Fruit fly (Drosophila melanogaster): ENCODE results near the gene Hers.

Hers gene

DNA sequence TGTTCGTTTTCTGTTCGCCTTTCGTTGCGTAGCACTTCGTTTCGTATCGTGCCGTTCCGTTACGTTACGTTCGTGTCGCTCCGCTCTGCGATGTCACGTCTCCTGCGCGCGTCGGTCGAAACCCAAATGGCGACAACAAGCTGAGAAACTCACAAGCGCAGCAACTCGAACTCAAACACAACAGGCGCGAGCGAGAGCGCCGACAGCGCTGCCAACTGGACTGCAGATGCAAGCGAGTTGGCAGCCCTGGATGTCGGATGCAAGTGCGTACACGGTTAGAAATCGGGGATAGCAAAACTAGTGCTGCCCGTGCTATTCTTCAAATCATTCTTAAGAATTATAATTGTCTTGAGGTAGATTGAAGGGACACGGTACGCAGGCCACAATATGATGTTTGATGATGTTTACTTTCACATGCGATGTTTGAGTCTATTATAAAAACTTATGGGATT is 17.6 kb upstream of the Hers start (continued):
- TF ChIP-seq mld (GFP tag; IDR thresholded peaks at IDR 0.05; ENCODE audit: partially characterized antibody) (0 out of 3 replicates have a peak, but pooled peaks have one; percentile 58), hb (GFP tag; IDR thresholded peaks at IDR 0.05; ENCODE audit: partially characterized antibody) (no peak), Dp (GFP tag; optimal IDR thresholded peaks at IDR 0.05) (peak; percentile 42), Bdp1 (GFP tag; optimal IDR thresholded peaks at IDR 0.05) (peak; percentile 60), br (optimal IDR thresholded peaks at IDR 0.05) (no peak), CG1529 (GFP tag; optimal IDR thresholded peaks at IDR 0.05) (peak; percentile 59), jigr1 (GFP tag; IDR thresholded peaks at IDR 0.05) (no peak), Eip74EF (GFP tag; optimal IDR thresholded peaks at IDR 0.05) (no peak), CG7372 (GFP tag; IDR thresholded peaks at IDR 0.05) (peak; percentile 69), CG10321 (GFP tag; IDR thresholded peaks at IDR 0.05) (peak; percentile 48; the same call in 1 of the 2 replicates), vnd (GFP tag; IDR thresholded peaks at IDR 0.05; ENCODE audit: partially characterized antibody) (no peak), Gug (GFP tag; IDR thresholded peaks at IDR 0.05) (peak; percentile 76; the same call in 3 of the 4 replicates), tx (GFP tag; optimal IDR thresholded peaks at IDR 0.05) (peak; percentile 72), Nf-YA (GFP tag; IDR thresholded peaks at IDR 0.05) (0 out of 2 replicates have a peak, but pooled peaks have one; percentile 50), Sin3A (optimal IDR thresholded peaks at IDR 0.05) (no peak), Tbp (GFP tag; optimal IDR thresholded peaks at IDR 0.05) (no peak), Myb (GFP tag; optimal IDR thresholded peaks at IDR 0.05) (peak; percentile 33), Hr39 (optimal IDR thresholded peaks at IDR 0.05) (no peak), gsb-n (tag; optimal IDR thresholded peaks at IDR 0.05) (no peak), CHES-1-like (GFP tag; optimal IDR thresholded peaks at IDR 0.05) (peak; percentile 57), CG7271 (tag; optimal IDR thresholded peaks at IDR 0.05) (peak; percentile 44), al (GFP tag; IDR thresholded peaks at IDR 0.05) (0 out of 2 replicates have a peak, but pooled peaks have one; percentile 6), pho (GFP tag; optimal IDR thresholded peaks at IDR 0.05) (peak; percentile 67), ttk (GFP tag; IDR thresholded peaks at IDR 0.05) (peak; percentile 66), CG1603 (tag; optimal IDR thresholded peaks at IDR 0.05) (peak; percentile 82), CG11723 (GFP tag; optimal IDR thresholded peaks at IDR 0.05) (peak; percentile 43), NC2α (GFP tag; optimal IDR thresholded peaks at IDR 0.05) (peak; percentile 23), slbo (GFP tag; IDR thresholded peaks at IDR 0.05) (peak; percentile 86), cas (GFP tag; IDR thresholded peaks at IDR 0.05) (peak; percentile 64), Drgx (GFP tag; IDR thresholded peaks at IDR 0.05) (peak; percentile 71), Lim3 (GFP tag; IDR thresholded peaks at IDR 0.05) (no peak), CG33213 (GFP tag; optimal IDR thresholded peaks at IDR 0.05) (peak; percentile 76), Ets97D (GFP tag; optimal IDR thresholded peaks at IDR 0.05) (peak; percentile 55), C15 (GFP tag; IDR thresholded peaks at IDR 0.05) (0 out of 3 replicates have a peak, but pooled peaks have one; percentile 52), Dref (GFP tag; IDR thresholded peaks at IDR 0.05) (peak; percentile 18; the same call in 1 of the 2 replicates), tap (tag; optimal IDR thresholded peaks at IDR 0.05) (peak; percentile 2), CG2678 (tag; optimal IDR thresholded peaks at IDR 0.05) (peak; percentile 68), CG13624 (GFP tag; optimal IDR thresholded peaks at IDR 0.05) (peak; percentile 84), CG3995 (GFP tag; optimal IDR thresholded peaks at IDR 0.05) (no peak), CG30431 (GFP tag; optimal IDR thresholded peaks at IDR 0.05) (peak; percentile 47), wdn (GFP tag; IDR thresholded peaks at IDR 0.05) (peak; percentile 51; the same call in 1 of the 2 replicates), insv (GFP tag; optimal IDR thresholded peaks at IDR 0.05) (peak in 1 of 2 experiments; percentile 38), kay (GFP tag; optimal IDR thresholded peaks at IDR 0.05) (peak; percentile 24), Jarid2 (GFP tag; optimal IDR thresholded peaks at IDR 0.05) (peak; percentile 93), klu (GFP tag; IDR thresholded peaks at IDR 0.05) (peak; percentile 39; the same call in 1 of the 2 replicates), scrt (GFP tag; optimal IDR thresholded peaks at IDR 0.05) (no peak), chm (GFP tag; IDR thresholded peaks at IDR 0.05) (peak; percentile 76), CG13424 (tag; optimal IDR thresholded peaks at IDR 0.05) (peak; percentile 68), mirr (GFP tag; optimal IDR thresholded peaks at IDR 0.05) (peak; percentile 48), GATAe (GFP tag; conservative IDR thresholded peaks at IDR 0.05) (no peak), CG43689 (GFP tag; IDR thresholded peaks at IDR 0.05) (peak; percentile 34; the same call in 1 of the 2 replicates), Fer1 (GFP tag; optimal IDR thresholded peaks at IDR 0.05) (peak; percentile 56)
